Fruit fly (Drosophila melanogaster) whole organism, embryonic: ENCODE measurements around the gene CG44362.

Experiments
- CG17328 ChIP-seq: fragments of 200-800 bp; sonication (Bioruptor generic); IDR thresholded peaks from 2 replicates; pipeline ENCODE4 v1.3.6; 2022; ENCODE audit warnings: missing biosample characterization, missing genetic modification characterization
- ken ChIP-seq: fragments of 200-800 bp; sonication (Bioruptor generic); IDR thresholded peaks from 3 replicates; pipeline ENCODE4 v1.3.6; 2022; ENCODE audit warnings: missing biosample characterization, missing genetic modification characterization

DNA sequence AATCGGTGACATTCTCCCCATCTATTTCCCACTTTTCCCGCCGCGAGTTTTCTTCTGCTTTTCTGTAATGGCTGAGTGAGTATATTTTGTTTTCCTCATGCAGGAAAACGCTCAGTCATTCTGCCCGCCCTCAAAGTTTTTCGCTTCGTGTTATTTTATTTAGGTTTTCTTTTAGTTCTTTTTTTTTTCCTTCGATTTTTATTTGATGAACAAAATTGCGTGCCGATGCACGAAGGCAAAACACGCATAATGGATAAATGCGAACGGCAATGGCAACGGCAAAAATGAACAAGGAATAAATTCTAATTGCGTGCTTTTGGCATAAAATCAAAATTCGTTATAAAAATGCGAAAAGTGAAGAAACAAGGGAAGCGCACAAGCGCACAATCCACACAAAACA is 24.9 kb upstream of the CG44362 start:
- TF ChIP-seq CG17328 (GFP tag; lab: Robert Waterston, UW) (no peak), ken (GFP tag; lab: Robert Waterston, UW) (no peak)
